Worm (Caenorhabditis elegans) whole organism, mixed stage, embryonic: ENCODE results near the gene K08H2.3.
A peak's percentile ranks its signal among the peaks of the same experiment; 100 is the strongest.

Experiments used
- M03D4.4 ChIP-seq: sonication (generic microtip); optimal IDR thresholded peaks from 2 replicates; lab custom pipeline; 2017; ENCODE audit warnings: mild to moderate bottlenecking, missing genetic modification characterization, missing compliant biosample characterization
- bed-3 ChIP-seq: fragments of 200-800 bp; sonication (Bioruptor generic); optimal IDR thresholded peaks from 3 replicates; lab custom pipeline; 2018; ENCODE audit warnings: mild to moderate bottlenecking, missing genetic modification characterization, moderate library complexity, missing compliant biosample characterization
- ceh-39 ChIP-seq: fragments of 150-350 bp; optimal IDR thresholded peaks from 2 replicates; lab custom pipeline; 2014; ENCODE audit warnings: missing biosample characterization, missing genetic modification characterization
- ceh-43 ChIP-seq: fragments of 200-800 bp; sonication (Bioruptor generic); optimal IDR thresholded peaks from 2 replicates; lab custom pipeline; 2018; ENCODE audit warnings: mild to moderate bottlenecking, missing genetic modification characterization, moderate library complexity, missing compliant biosample characterization
- ceh-83 ChIP-seq: fragments of 200-800 bp; sonication (Bioruptor generic); optimal IDR thresholded peaks from 2 replicates; lab custom pipeline; 2018; ENCODE audit warnings: mild to moderate bottlenecking, missing genetic modification characterization, missing compliant biosample characterization
- ces-1 ChIP-seq: fragments of 150-350 bp; optimal IDR thresholded peaks from 2 replicates; lab custom pipeline; 2014; ENCODE audit warnings: missing biosample characterization, missing genetic modification reagents, missing genetic modification characterization
- cnd-1 ChIP-seq: fragments of 200-800 bp; sonication (Bioruptor generic); optimal IDR thresholded peaks from 2 replicates; lab custom pipeline; 2018; ENCODE audit warnings: mild to moderate bottlenecking, missing genetic modification characterization, missing compliant biosample characterization
- drap-1 ChIP-seq: fragments of 200-800 bp; sonication (Bioruptor generic); optimal IDR thresholded peaks from 3 replicates; lab custom pipeline; 2018; ENCODE audit warnings: mild to moderate bottlenecking, missing genetic modification characterization, missing compliant biosample characterization
- elt-1 ChIP-seq: sonication (generic microtip); optimal IDR thresholded peaks from 2 replicates; lab custom pipeline; 2017; ENCODE audit warnings: missing genetic modification characterization, mild to moderate bottlenecking, missing compliant biosample characterization, antibody characterized with exemption, moderate library complexity, borderline replicate concordance; ENCODE audit not compliant: insufficient read depth
- elt-3 ChIP-seq: fragments of 150-350 bp; optimal IDR thresholded peaks from 2 replicates; lab custom pipeline; 2014; ENCODE audit warnings: missing biosample characterization, missing genetic modification characterization
- flh-1 ChIP-seq: fragments of 200-800 bp; sonication (Bioruptor generic); optimal IDR thresholded peaks from 2 replicates; lab custom pipeline; 2018; ENCODE audit warnings: mild to moderate bottlenecking, missing genetic modification characterization, moderate library complexity, missing compliant biosample characterization
- ham-2 ChIP-seq: fragments of 200-800 bp; sonication (Bioruptor generic); optimal IDR thresholded peaks from 2 replicates; lab custom pipeline; 2018; ENCODE audit warnings: mild to moderate bottlenecking, missing genetic modification characterization, missing compliant biosample characterization
- hlh-1 ChIP-seq: fragments of 150-350 bp; optimal IDR thresholded peaks from 2 replicates; lab custom pipeline; 2014; ENCODE audit warnings: missing biosample characterization, missing genetic modification reagents, missing genetic modification characterization
- lin-13 ChIP-seq: fragments of 150-350 bp; optimal IDR thresholded peaks from 2 replicates; lab custom pipeline; 2014; ENCODE audit warnings: missing biosample characterization, missing genetic modification characterization
- lin-32 ChIP-seq: fragments of 200-800 bp; sonication (Bioruptor generic); optimal IDR thresholded peaks from 2 replicates; lab custom pipeline; 2018; ENCODE audit warnings: mild to moderate bottlenecking, missing genetic modification characterization, missing compliant biosample characterization
- lsy-2 ChIP-seq: fragments of 150-350 bp; optimal IDR thresholded peaks from 2 replicates; lab custom pipeline; 2014; ENCODE audit warnings: missing biosample characterization, missing genetic modification characterization
- mab-5 ChIP-seq: fragments of 150-350 bp; optimal IDR thresholded peaks from 2 replicates; lab custom pipeline; 2014; ENCODE audit warnings: missing biosample characterization, missing genetic modification characterization
- mep-1 ChIP-seq: fragments of 150-350 bp; optimal IDR thresholded peaks from 2 replicates; lab custom pipeline; 2017; ENCODE audit warnings: missing biosample characterization, missing genetic modification reagents, missing genetic modification characterization, inconsistent platforms
- mls-2 ChIP-seq: sonication (generic microtip); optimal IDR thresholded peaks from 2 replicates; lab custom pipeline; 2016; ENCODE audit warnings: mild to moderate bottlenecking, missing genetic modification characterization, moderate library complexity, missing compliant biosample characterization
- nhr-12 ChIP-seq: fragments of 150-350 bp; optimal IDR thresholded peaks from 2 replicates; lab custom pipeline; 2014; ENCODE audit warnings: missing biosample characterization, missing genetic modification characterization
- nhr-2 ChIP-seq: fragments of 150-350 bp; optimal IDR thresholded peaks from 2 replicates; lab custom pipeline; 2014; ENCODE audit warnings: missing biosample characterization, missing genetic modification characterization
- nhr-237 ChIP-seq: fragments of 150-350 bp; optimal IDR thresholded peaks from 2 replicates; lab custom pipeline; 2014; ENCODE audit warnings: missing biosample characterization, missing genetic modification characterization
- nhr-28 ChIP-seq: fragments of 150-350 bp; optimal IDR thresholded peaks from 2 replicates; lab custom pipeline; 2014; ENCODE audit warnings: missing biosample characterization, missing genetic modification characterization
- nhr-76 ChIP-seq: sonication (generic microtip); optimal IDR thresholded peaks from 2 replicates; lab custom pipeline; 2017; ENCODE audit warnings: missing biosample characterization, missing genetic modification characterization
- pha-4 ChIP-seq: fragments of 150-350 bp; optimal IDR thresholded peaks from 2 replicates; lab custom pipeline; 2018; ENCODE audit warnings: missing biosample characterization, missing genetic modification reagents, missing genetic modification characterization
- sem-2 ChIP-seq: fragments of 200-800 bp; sonication (Bioruptor generic); optimal IDR thresholded peaks from 2 replicates; lab custom pipeline; 2018; ENCODE audit warnings: mild to moderate bottlenecking, missing genetic modification characterization, missing compliant biosample characterization
- snpc-4 ChIP-seq: fragments of 150-350 bp; optimal IDR thresholded peaks from 2 replicates; lab custom pipeline; 2014; ENCODE audit warnings: missing biosample characterization, missing genetic modification characterization
- sptf-1 ChIP-seq: sonication (generic microtip); optimal IDR thresholded peaks from 2 replicates; lab custom pipeline; 2017; ENCODE audit warnings: mild to moderate bottlenecking, missing genetic modification characterization, moderate library complexity, missing compliant biosample characterization
- tbx-8 ChIP-seq: fragments of 200-800 bp; sonication (Bioruptor generic); optimal IDR thresholded peaks from 2 replicates; lab custom pipeline; 2018; ENCODE audit warnings: mild to moderate bottlenecking, missing genetic modification characterization, moderate library complexity, missing compliant biosample characterization
- unc-120 ChIP-seq: sonication (generic microtip); optimal IDR thresholded peaks from 2 replicates; lab custom pipeline; 2017; ENCODE audit warnings: missing genetic modification characterization, missing compliant biosample characterization; ENCODE audit not compliant: poor library complexity, severe bottlenecking
- unc-62 ChIP-seq: fragments of 150-350 bp; optimal IDR thresholded peaks from 2 replicates; lab custom pipeline; 2014; ENCODE audit warnings: missing biosample characterization, missing genetic modification reagents, missing genetic modification characterization
- zip-8 ChIP-seq: fragments of 150-350 bp; optimal IDR thresholded peaks from 2 replicates; lab custom pipeline; 2014; ENCODE audit warnings: missing biosample characterization, missing genetic modification characterization
- ztf-11 ChIP-seq: fragments of 150-350 bp; optimal IDR thresholded peaks from 2 replicates; lab custom pipeline; 2014; ENCODE audit warnings: missing biosample characterization, missing genetic modification characterization

K08H2.3 gene

DNA sequence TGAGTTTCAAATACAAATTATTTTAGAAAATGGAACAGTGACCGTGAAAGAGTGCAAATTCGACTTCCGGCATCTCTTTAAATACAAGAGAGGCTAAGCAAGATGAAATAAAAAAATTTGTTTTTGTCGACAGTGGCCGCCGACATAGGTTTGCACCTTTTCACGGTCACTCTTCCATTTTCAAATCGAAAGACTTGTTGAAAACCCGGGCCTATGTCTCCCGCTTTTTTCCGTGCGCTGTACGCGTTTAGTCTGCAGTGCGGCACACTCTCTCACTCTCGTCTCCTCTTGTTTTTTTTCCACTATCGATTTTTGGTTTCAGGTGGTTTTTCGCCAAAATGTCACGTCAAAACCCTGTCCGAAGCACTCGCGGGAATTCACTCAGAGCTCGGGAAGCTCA, 7.9 kb downstream of the K08H2.3 start, which contains the start of gene hpl-1:
Gene hpl-1 (plus strand): TSS at position 301 of the 400 bp plus-strand sequence.
- no peak for TF ChIP-seq elt-1
- TF ChIP-seq nhr-28 (tag; lab: Kevin White, UChicago), result no peak
- TF ChIP-seq ceh-43 (GFP tag; lab: Kevin White, UChicago), result no peak
- TF ChIP-seq nhr-2 (tag; lab: Kevin White, UChicago), result no peak
- TF ChIP-seq unc-62 (GFP tag; lab: Kevin White, UChicago), result no peak
- TF ChIP-seq ces-1 (GFP tag; lab: Kevin White, UChicago), result no peak

DNA sequence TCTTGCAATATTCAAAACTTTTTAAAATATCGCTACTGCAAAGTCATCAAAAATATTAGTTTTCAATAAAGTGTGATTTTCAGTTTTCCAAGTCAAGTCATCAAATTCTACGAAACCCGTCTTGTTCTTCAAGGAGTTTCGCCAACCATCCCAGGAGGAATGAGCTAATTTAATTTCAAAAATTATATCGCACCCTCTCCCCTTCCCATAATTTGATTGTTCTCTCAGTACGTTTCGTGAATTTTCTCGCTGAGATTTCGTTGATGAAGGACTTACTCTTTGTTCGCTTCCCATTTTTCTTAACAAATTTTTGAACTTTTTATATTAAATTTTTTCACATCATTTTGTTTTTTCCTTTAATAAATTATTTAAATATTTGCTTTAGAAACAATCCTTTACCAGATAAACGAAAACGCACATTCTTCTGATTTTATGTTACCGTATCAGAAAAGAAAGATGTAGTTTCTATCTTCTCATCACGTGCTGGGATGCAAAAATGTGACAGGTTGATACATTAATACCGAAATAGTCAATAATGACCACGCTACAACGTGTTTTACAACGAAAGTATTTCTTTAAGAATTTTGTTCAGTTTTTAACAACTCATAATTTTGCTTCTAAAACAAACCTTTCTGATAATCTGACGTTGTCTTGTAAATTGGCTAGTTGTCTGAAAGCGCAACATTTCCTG, 9.6 kb downstream of the K08H2.3 start:
- TF ChIP-seq lin-32 (no peak), ces-1 (GFP tag; lab: Kevin White, UChicago) (peak; percentile 99)

DNA sequence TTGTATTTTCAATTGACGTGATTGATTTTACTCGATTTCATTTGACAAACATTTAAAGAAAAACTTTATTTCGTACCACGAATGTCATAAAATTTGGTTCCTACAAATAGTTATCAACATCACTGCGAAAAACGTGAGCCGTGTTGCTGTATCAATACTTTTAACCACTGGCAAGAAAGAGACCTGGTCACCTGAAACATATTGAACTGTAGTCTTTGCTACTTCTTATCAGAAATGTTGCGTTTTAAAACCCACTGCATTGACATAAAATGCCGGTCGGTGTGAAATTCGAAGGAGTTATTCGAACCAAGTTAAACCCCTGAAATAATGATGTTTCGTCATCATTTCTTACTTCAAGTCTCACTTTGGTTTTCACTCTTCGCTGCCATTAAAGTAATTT, 10.4 kb downstream of the K08H2.3 start:
- no peak for TF ChIP-seq mab-5 (tag; lab: Kevin White, UChicago)
- no peak for TF ChIP-seq pha-4 (tag; lab: Kevin White, UChicago)
- TF ChIP-seq ceh-43 (GFP tag; lab: Kevin White, UChicago), result no peak
- TF ChIP-seq cnd-1 (tag; lab: Kevin White, UChicago), result no peak
- no peak for TF ChIP-seq ces-1 (GFP tag; lab: Kevin White, UChicago)
- TF ChIP-seq sem-2 (GFP tag; lab: Kevin White, UChicago), result no peak
- no peak for TF ChIP-seq ceh-39 (tag; lab: Kevin White, UChicago)
- no peak for TF ChIP-seq tbx-8
- TF ChIP-seq sptf-1 (tag; lab: Kevin White, UChicago), result no peak
- no peak for TF ChIP-seq flh-1 (GFP tag; lab: Kevin White, UChicago)

DNA sequence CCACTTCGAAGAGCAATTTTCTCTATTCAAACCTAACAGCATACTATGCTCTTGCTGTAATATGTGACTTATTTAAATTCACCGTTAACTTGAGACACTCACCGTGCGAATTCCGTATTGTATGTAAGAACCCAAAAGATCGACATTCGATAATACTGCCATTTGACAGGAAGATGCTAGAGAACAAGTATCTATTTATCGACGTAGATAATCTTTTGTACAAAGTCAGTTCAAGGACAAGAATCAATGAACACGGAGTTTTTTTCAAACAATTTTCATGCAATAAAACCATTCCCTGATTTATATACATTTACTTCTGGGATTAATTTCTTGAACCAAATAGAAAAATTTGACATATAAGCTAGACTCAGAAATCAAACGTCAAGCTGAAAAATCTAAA, 11.1 kb downstream of the K08H2.3 start, which contains the start of gene K08H2.7:
Gene K08H2.7 (minus strand): TSS at position 173 of the 400 bp plus-strand sequence.
- TF ChIP-seq ceh-39 (tag; lab: Kevin White, UChicago) (no peak), elt-1 (peak; percentile 38)

DNA sequence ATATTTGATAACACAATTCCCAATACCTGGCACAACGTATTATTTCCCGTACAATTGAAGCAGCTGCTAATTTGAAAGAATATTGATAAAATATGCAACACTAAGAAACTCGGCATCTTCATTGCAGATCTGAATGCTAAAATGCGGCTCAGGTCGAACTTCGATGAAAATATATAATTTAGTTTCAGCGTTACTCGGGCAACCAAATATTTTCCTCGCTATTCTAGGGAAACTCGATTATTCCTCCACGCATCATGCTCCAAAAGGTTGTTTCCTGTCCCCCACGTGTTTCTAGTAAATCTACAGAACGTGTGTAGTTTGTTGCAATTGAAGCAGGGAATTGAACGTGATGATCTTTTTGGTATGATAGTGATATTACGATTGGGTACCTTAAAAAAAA, 11.9 kb downstream of the K08H2.3 start:
- TF ChIP-seq zip-8, result no peak
- TF ChIP-seq cnd-1 (tag; lab: Kevin White, UChicago), result no peak
- no peak for TF ChIP-seq unc-62 (GFP tag; lab: Kevin White, UChicago)
- TF ChIP-seq bed-3 (GFP tag; lab: Kevin White, UChicago), result no peak
- TF ChIP-seq elt-1, result no peak
- no peak for TF ChIP-seq nhr-2 (tag; lab: Kevin White, UChicago)
- no peak for TF ChIP-seq ces-1 (GFP tag; lab: Kevin White, UChicago)
- no peak for TF ChIP-seq lin-32
- no peak for TF ChIP-seq sptf-1 (tag; lab: Kevin White, UChicago)
- TF ChIP-seq snpc-4, result no peak
- no peak for TF ChIP-seq lsy-2
- no peak for TF ChIP-seq nhr-12 (tag; lab: Kevin White, UChicago)
- TF ChIP-seq mls-2 (tag; lab: Kevin White, UChicago), result no peak
- no peak for TF ChIP-seq sem-2 (GFP tag; lab: Kevin White, UChicago)
- TF ChIP-seq unc-120 (tag; lab: Kevin White, UChicago), result no peak
- TF ChIP-seq ceh-83 (GFP tag; lab: Kevin White, UChicago), result no peak
- no peak for TF ChIP-seq drap-1 (GFP tag; lab: Kevin White, UChicago)
- no peak for TF ChIP-seq ztf-11
- TF ChIP-seq M03D4.4 (tag; lab: Kevin White, UChicago), result no peak

DNA sequence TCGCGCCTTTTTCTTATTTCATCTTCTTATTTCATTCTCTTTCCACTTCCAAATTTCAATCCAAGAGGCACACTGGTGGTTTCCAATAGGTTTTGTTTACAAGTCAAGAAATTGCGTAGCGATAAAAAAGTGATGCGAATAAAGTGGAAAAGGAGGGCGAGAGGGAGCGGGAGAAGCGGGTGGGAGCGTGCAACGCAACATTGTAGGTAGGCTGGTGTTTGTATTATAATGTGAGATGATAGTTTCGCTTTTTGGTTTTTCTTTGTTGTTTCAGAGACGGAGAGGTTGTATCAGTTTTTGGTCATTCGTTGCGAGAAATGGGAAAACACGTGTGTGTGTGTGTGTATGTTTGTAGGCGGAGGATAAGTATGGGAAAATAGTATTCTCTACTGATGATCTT, 13.0 kb downstream of the K08H2.3 start:
- TF ChIP-seq snpc-4, result no peak

ce11 chrX:13251354-13251843, 14.2 kb downstream of the K08H2.3 start:
- TF ChIP-seq elt-3 (tag; lab: Kevin White, UChicago), result no peak
- TF ChIP-seq unc-62 (GFP tag; lab: Kevin White, UChicago), result peak; percentile 81
- TF ChIP-seq pha-4 (tag; lab: Kevin White, UChicago), result peak; percentile 72
- TF ChIP-seq elt-1, result peak; percentile 76
- peak; percentile 3 for TF ChIP-seq drap-1 (GFP tag; lab: Kevin White, UChicago)
- no peak for TF ChIP-seq nhr-76
- TF ChIP-seq unc-120 (tag; lab: Kevin White, UChicago), result peak; percentile 76
- peak; percentile 85 for TF ChIP-seq mep-1
- peak; percentile 43 for TF ChIP-seq ham-2 (GFP tag; lab: Kevin White, UChicago)
- TF ChIP-seq sptf-1 (tag; lab: Kevin White, UChicago), result peak; percentile 22
- peak; percentile 29 for TF ChIP-seq nhr-237 (tag; lab: Kevin White, UChicago)
- no peak for TF ChIP-seq M03D4.4 (tag; lab: Kevin White, UChicago)
- TF ChIP-seq nhr-2 (tag; lab: Kevin White, UChicago), result peak; percentile 63
- TF ChIP-seq ceh-43 (GFP tag; lab: Kevin White, UChicago), result peak; percentile 7
- TF ChIP-seq flh-1 (GFP tag; lab: Kevin White, UChicago), result no peak
- TF ChIP-seq mls-2 (tag; lab: Kevin White, UChicago), result peak; percentile 64
- TF ChIP-seq hlh-1 (tag; lab: Kevin White, UChicago), result peak; percentile 94
- TF ChIP-seq lin-13, result peak; percentile 41
- TF ChIP-seq lin-32, result no peak
- no peak for TF ChIP-seq tbx-8
- peak; percentile 86 for TF ChIP-seq ces-1 (GFP tag; lab: Kevin White, UChicago)
